Fruit fly (Drosophila melanogaster): ENCODE data around the gene Hsp60A.

Gene Hsp60A

DNA sequence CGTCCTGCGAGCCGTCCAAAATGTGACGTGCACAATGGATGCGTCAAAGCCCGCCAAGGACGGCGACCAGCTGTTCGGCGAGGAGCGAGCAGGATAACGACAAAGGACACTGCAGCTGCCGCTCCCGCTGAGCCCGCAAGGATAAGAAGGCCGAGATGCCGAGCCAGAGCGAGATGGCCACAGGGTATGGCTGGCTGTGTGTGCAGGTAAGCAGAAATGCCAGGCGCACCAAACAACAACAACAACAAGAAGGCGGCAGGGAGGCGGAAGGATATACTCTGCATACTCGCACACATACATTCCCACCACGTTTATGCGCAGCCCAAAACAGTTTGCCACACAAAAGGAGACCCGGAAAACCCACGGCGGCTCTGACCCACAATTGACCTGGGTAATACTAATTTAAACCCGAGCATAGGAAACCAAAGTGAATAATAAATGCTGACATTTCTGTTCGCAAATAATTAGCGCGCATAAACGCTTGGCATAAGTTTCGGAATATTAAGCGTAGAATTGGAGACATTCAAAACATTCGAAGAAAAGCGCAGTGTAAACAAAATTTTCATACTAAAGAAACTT lies 38.4 kb downstream of the Hsp60A start:
- no peak for TF ChIP-seq tin (GFP tag; optimal IDR thresholded peaks at IDR 0.05)
- TF ChIP-seq CG12659 (GFP tag; optimal IDR thresholded peaks at IDR 0.05): peak; percentile 1
- TF ChIP-seq CG6272 (GFP tag; IDR thresholded peaks at IDR 0.05): no peak
- peak; percentile 14 for TF ChIP-seq Antp (GFP tag; optimal IDR thresholded peaks at IDR 0.05)
- no peak for TF ChIP-seq CG10959 (GFP tag; IDR thresholded peaks at IDR 0.05)
- no peak for TF ChIP-seq Mrtf (GFP tag; IDR thresholded peaks at IDR 0.05)
- no peak for TF ChIP-seq dm (GFP tag; optimal IDR thresholded peaks at IDR 0.05)
- no peak for TF ChIP-seq pzg (GFP tag; optimal IDR thresholded peaks at IDR 0.05)
- peak; percentile 56; the same call in 1 of the 2 replicates for TF ChIP-seq CG14014 (GFP tag; IDR thresholded peaks at IDR 0.05)
- TF ChIP-seq ttk (GFP tag; IDR thresholded peaks at IDR 0.05): no peak; the same call in 1 of the 2 replicates
- no peak for TF ChIP-seq bbx (GFP tag; IDR thresholded peaks at IDR 0.05; ENCODE audit: partially characterized antibody)
- peak; percentile 4 for TF ChIP-seq lilli (GFP tag; optimal IDR thresholded peaks at IDR 0.05)
- TF ChIP-seq ERR (GFP tag; optimal IDR thresholded peaks at IDR 0.05): no peak
- TF ChIP-seq CG9609 (GFP tag; optimal IDR thresholded peaks at IDR 0.05): no peak
- TF ChIP-seq Side (GFP tag; optimal IDR thresholded peaks at IDR 0.05): peak; percentile 17
- TF ChIP-seq CG13624 (GFP tag; optimal IDR thresholded peaks at IDR 0.05): no peak
- no peak for TF ChIP-seq dmrt99B (tag; optimal IDR thresholded peaks at IDR 0.05)
- TF ChIP-seq B-H2 (GFP tag; optimal IDR thresholded peaks at IDR 0.05): no peak
- no peak for TF ChIP-seq CG1602 (GFP tag; optimal IDR thresholded peaks at IDR 0.05)
- 0 out of 2 replicates have a peak, but pooled peaks have one; percentile 11 for TF ChIP-seq Ptx1 (GFP tag; IDR thresholded peaks at IDR 0.05)
- 0 out of 3 replicates have a peak, but pooled peaks have one; percentile 8 for TF ChIP-seq ken (GFP tag; IDR thresholded peaks at IDR 0.05)
- TF ChIP-seq CG10267 (tag; optimal IDR thresholded peaks at IDR 0.05): peak; percentile 22
- TF ChIP-seq CG10366 (GFP tag; IDR thresholded peaks at IDR 0.05): peak; percentile 36; the same call in 1 of the 2 replicates
- TF ChIP-seq nmo (GFP tag; optimal IDR thresholded peaks at IDR 0.05): peak; percentile 39
- TF ChIP-seq Hey (tag; optimal IDR thresholded peaks at IDR 0.05): no peak
- peak; percentile 68; the same call in 2 of the 3 replicates for TF ChIP-seq ci (GFP tag; IDR thresholded peaks at IDR 0.05)
- peak; percentile 25 for TF ChIP-seq Xbp1 (GFP tag; optimal IDR thresholded peaks at IDR 0.05)
- TF ChIP-seq Hmx (GFP tag; optimal IDR thresholded peaks at IDR 0.05): no peak
- peak; percentile 35 for TF ChIP-seq CG4404 (GFP tag; IDR thresholded peaks at IDR 0.05)
- TF ChIP-seq nom (GFP tag; optimal IDR thresholded peaks at IDR 0.05): peak; percentile 30
- 0 out of 2 replicates have a peak, but pooled peaks have one; percentile 20 for TF ChIP-seq al (GFP tag; IDR thresholded peaks at IDR 0.05)
- no peak for TF ChIP-seq chinmo (GFP tag; IDR thresholded peaks at IDR 0.05; ENCODE audit: partially characterized antibody)
- TF ChIP-seq bsh (GFP tag; optimal IDR thresholded peaks at IDR 0.05): peak in 1 of 2 experiments; percentile 26
- no peak for TF ChIP-seq sna (GFP tag; IDR thresholded peaks at IDR 0.05; ENCODE audit: partially characterized antibody)
- TF ChIP-seq CG11456 (GFP tag; IDR thresholded peaks at IDR 0.05): 0 out of 3 replicates have a peak, but pooled peaks have one; percentile 37
- peak; percentile 22 for TF ChIP-seq CG18262 (tag; optimal IDR thresholded peaks at IDR 0.05)
- peak; percentile 6 for TF ChIP-seq caup (GFP tag; optimal IDR thresholded peaks at IDR 0.05; ENCODE audit: severe bottlenecking)
- TF ChIP-seq sob (GFP tag; IDR thresholded peaks at IDR 0.05): peak; percentile 13; the same call in 1 of the 2 replicates
- no peak for TF ChIP-seq nau (GFP tag; optimal IDR thresholded peaks at IDR 0.05)
- no peak for TF ChIP-seq gfzf (GFP tag; optimal IDR thresholded peaks at IDR 0.05)
- TF ChIP-seq B-H1 (GFP tag; IDR thresholded peaks at IDR 0.05): no peak
- TF ChIP-seq fd96Cb (tag; optimal IDR thresholded peaks at IDR 0.05): peak; percentile 13
- TF ChIP-seq seq (GFP tag; IDR thresholded peaks at IDR 0.05): 0 out of 2 replicates have a peak, but pooled peaks have one; percentile 32
- TF ChIP-seq CG11723 (GFP tag; optimal IDR thresholded peaks at IDR 0.05): no peak
- TF ChIP-seq CG7556 (GFP tag; optimal IDR thresholded peaks at IDR 0.05): no peak
- TF ChIP-seq CG16813 (GFP tag; IDR thresholded peaks at IDR 0.05; ENCODE audit: partially characterized antibody): no peak
- TF ChIP-seq CG1832 (GFP tag; optimal IDR thresholded peaks at IDR 0.05): peak; percentile 41
- no peak for TF ChIP-seq CG5180 (GFP tag; optimal IDR thresholded peaks at IDR 0.05)
- peak; percentile 54 for TF ChIP-seq CG2678 (tag; optimal IDR thresholded peaks at IDR 0.05)
